Fruit fly (Drosophila melanogaster) whole organism, larva: Measurements from ENCODE around the gene axo.

Experiments used
- noc ChIP-seq: fragments of 200-800 bp; sonication (Bioruptor generic); optimal IDR thresholded peaks from 3 replicates; lab custom pipeline; 2019; ENCODE audit warnings: missing biosample characterization, mild to moderate bottlenecking, missing genetic modification characterization, moderate library complexity

Gene axo

dm6 chr3L:4692177-4693134 lies 5.3 kb upstream of the axo start, which contains the start of gene RhoGEF64C:
TSS of gene RhoGEF64C (plus strand) at chr3L:4692783.
- no peak for TF ChIP-seq noc

dm6 chr3L:4691775-4692174 lies 4.7 kb upstream of the axo start:
- TF ChIP-seq noc: no peak

dm6 chr3L:4690698-4691097 lies 3.6 kb upstream of the axo start:
- TF ChIP-seq noc: no peak

- no peak for TF ChIP-seq noc
Observed at dm6 chr3L:4689970-4690369, 2.9 kb upstream of the axo start, which contains the start of gene CG18418. TSS of gene CG18418 (minus strand) at chr3L:4690070.

dm6 chr3L:4688674-4689073 lies 1.6 kb upstream of the axo start, which contains the start of gene CG7514:
TSS of gene CG7514 (minus strand) at chr3L:4688774.
- no peak for TF ChIP-seq noc

- no peak for TF ChIP-seq noc
Observed at dm6 chr3L:4686609-4687008, 508 bp downstream of the axo start.

dm6 chr3L:4686050-4686449 lies 1.1 kb downstream of the axo start:
- TF ChIP-seq noc: no peak

- no peak for TF ChIP-seq noc
Observed at dm6 chr3L:4684622-4685276, 2.4 kb downstream of the axo start.

dm6 chr3L:4679063-4679462 lies 8.1 kb downstream of the axo start:
- no peak for TF ChIP-seq noc

- TF ChIP-seq noc: no peak
Observed at dm6 chr3L:4677532-4677931, 9.6 kb downstream of the axo start, which contains the start of gene CG34266. TSS of gene CG34266 (plus strand) at chr3L:4677832.

- no peak for TF ChIP-seq noc
Observed at dm6 chr3L:4667289-4667688, 19.8 kb downstream of the axo start, which contains the start of gene CG32236. TSS of gene CG32236 (minus strand) at chr3L:4667389.

dm6 chr3L:4647976-4648375 lies 39.1 kb downstream of the axo start, which contains the start of gene TTLL1B:
TSS of gene TTLL1B (plus strand) at chr3L:4648276.
- TF ChIP-seq noc: no peak

- TF ChIP-seq noc: no peak
Observed at dm6 chr3L:4634689-4635088, 52.4 kb downstream of the axo start, which contains the start of gene CG13716. TSS of gene CG13716 (minus strand) at chr3L:4634789.

- peak; percentile 15 for TF ChIP-seq noc
Observed at dm6 chr3L:4627012-4627411, 60.1 kb downstream of the axo start.

- no peak for TF ChIP-seq noc
Observed at dm6 chr3L:4626434-4626833, 60.7 kb downstream of the axo start, which contains the start of gene HDAC1. TSS of gene HDAC1 (plus strand) at chr3L:4626734.

dm6 chr3L:4625387-4626386 lies 61.4 kb downstream of the axo start, which contains the start of gene Src64B:
TSS of gene Src64B (minus strand) at chr3L:4626196.
- no peak for TF ChIP-seq noc
